Worm (Caenorhabditis elegans) whole organism, L4 larva: ENCODE data around the gene Y41D4A.1.

Source experiments
- Y5F2A.4 ChIP-seq: fragments of 200-800 bp; sonication (Bioruptor generic); optimal IDR thresholded peaks from 2 replicates; lab custom pipeline; 2018; ENCODE audit warnings: mild to moderate bottlenecking, missing genetic modification characterization, missing compliant biosample characterization
- ama-1 ChIP-seq: fragments of 150-350 bp; optimal IDR thresholded peaks from 2 replicates; lab custom pipeline; 2014; ENCODE audit warnings: inconsistent platforms, mixed read lengths
- dve-1 ChIP-seq: sonication (generic microtip); optimal IDR thresholded peaks from 2 replicates; lab custom pipeline; 2017; ENCODE audit warnings: antibody characterized with exemption, mild to moderate bottlenecking, missing genetic modification characterization, missing compliant biosample characterization; ENCODE audit not compliant: insufficient read depth
- egl-27 ChIP-seq: sonication (generic microtip); optimal IDR thresholded peaks from 3 replicates; lab custom pipeline; 2017; ENCODE audit warnings: missing biosample characterization, missing genetic modification reagents, missing genetic modification characterization
- fkh-10 ChIP-seq: fragments of 150-350 bp; optimal IDR thresholded peaks from 2 replicates; lab custom pipeline; 2014; ENCODE audit warnings: missing biosample characterization, missing genetic modification reagents, missing genetic modification characterization
- lin-38 ChIP-seq: fragments of 200-800 bp; sonication (Bioruptor generic); IDR thresholded peaks from 2 replicates; pipeline ENCODE4 v1.3.6; 2022; ENCODE audit warnings: missing genetic modification reagents, missing genetic modification characterization, missing compliant biosample characterization
- lin-39 ChIP-seq: fragments of 150-350 bp; optimal IDR thresholded peaks from 2 replicates; lab custom pipeline; 2014; ENCODE audit warnings: missing biosample characterization, missing genetic modification reagents, missing genetic modification characterization
- lir-3 ChIP-seq: sonication (generic microtip); optimal IDR thresholded peaks from 2 replicates; lab custom pipeline; 2016; ENCODE audit warnings: mild to moderate bottlenecking, missing genetic modification characterization, missing compliant biosample characterization
- lsy-2 ChIP-seq, 2 experiments: fragments of 150-350 bp in 1 of 2; sonication (generic microtip) in 1 of 2; optimal IDR thresholded peaks; 2 replicates each; lab custom pipeline; 2014 to 2017; ENCODE audit warnings: missing biosample characterization in 2 of 2, missing genetic modification characterization in 2 of 2
- nhr-77 ChIP-seq: fragments of 150-350 bp; optimal IDR thresholded peaks from 2 replicates; lab custom pipeline; 2014; ENCODE audit warnings: missing biosample characterization, missing genetic modification characterization
- snpc-4 ChIP-seq: fragments of 150-350 bp; optimal IDR thresholded peaks from 2 replicates; lab custom pipeline; 2014; ENCODE audit warnings: missing biosample characterization, missing genetic modification characterization

- TF ChIP-seq snpc-4 (tag; lab: Kevin White, UChicago) (no peak), lsy-2 (tag; optimal IDR thresholded peaks at IDR 0.05; lab: Kevin White, UChicago) (peak; percentile 3 to 83), nhr-77 (tag; lab: Kevin White, UChicago) (peak; percentile 77), lin-39 (tag; lab: Kevin White, UChicago) (no peak), ama-1 (lab: Kevin White, UChicago) (no peak), lir-3 (tag; lab: Kevin White, UChicago) (peak; percentile 36), dve-1 (tag; lab: Kevin White, UChicago) (peak; percentile 75), egl-27 (tag; lab: Kevin White, UChicago) (no peak), lin-38 (GFP tag; lab: Robert Waterston, UW) (peak; percentile 98), Y5F2A.4 (GFP tag; lab: Kevin White, UChicago) (no peak), fkh-10 (GFP tag; lab: Kevin White, UChicago) (no peak)
These were observed 26.4 kb upstream of the Y41D4A.1 start, which contains the start of the genes Y41D4A.6 and Y41D4A.4 for ce11 chrIV:1745453-1746051.
